Worm (Caenorhabditis elegans) whole organism, L4 larva: ENCODE measurements around the gene F07C6.3.
A peak's percentile ranks its signal among the peaks of the same experiment; 100 is the strongest.

Source experiments
- F49E8.2 ChIP-seq: sonication (generic microtip); optimal IDR thresholded peaks from 2 replicates; lab custom pipeline; 2016; ENCODE audit warnings: missing compliant biosample characterization, mild to moderate bottlenecking, missing genetic modification characterization, borderline replicate concordance
- T20F7.1 ChIP-seq: fragments of 200-800 bp; sonication (Bioruptor generic); optimal IDR thresholded peaks from 2 replicates; lab custom pipeline; 2018; ENCODE audit warnings: mild to moderate bottlenecking, missing genetic modification characterization, missing compliant biosample characterization
- Y48G9A.11 ChIP-seq: fragments of 200-800 bp; sonication (Bioruptor generic); IDR thresholded peaks from 2 replicates; pipeline ENCODE4 v1.3.6; 2022; ENCODE audit warnings: missing genetic modification reagents, missing genetic modification characterization, missing compliant biosample characterization
- aha-1 ChIP-seq: fragments of 150-350 bp; peaks from one replicate; lab custom pipeline; 2014; ENCODE audit warnings: missing biosample characterization, missing genetic modification characterization
- aly-2 ChIP-seq: sonication (generic microtip); optimal IDR thresholded peaks from 2 replicates; lab custom pipeline; 2018; ENCODE audit warnings: missing biosample characterization, missing genetic modification characterization
- ceh-28 ChIP-seq: fragments of 150-350 bp; optimal IDR thresholded peaks from 2 replicates; lab custom pipeline; 2014; ENCODE audit warnings: missing biosample characterization, missing genetic modification reagents, missing genetic modification characterization
- ceh-62 ChIP-seq: sonication (generic microtip); optimal IDR thresholded peaks from 2 replicates; lab custom pipeline; 2017; ENCODE audit warnings: missing biosample characterization, missing genetic modification characterization
- cey-2 ChIP-seq: sonication (generic microtip); optimal IDR thresholded peaks from 3 replicates; lab custom pipeline; 2017; ENCODE audit warnings: missing genetic modification characterization, mild to moderate bottlenecking, missing compliant biosample characterization, antibody characterized with exemption, borderline replicate concordance; ENCODE audit not compliant: insufficient read depth
- daf-12 ChIP-seq: fragments of 150-350 bp; optimal IDR thresholded peaks from 2 replicates; lab custom pipeline; 2014; ENCODE audit warnings: missing biosample characterization, missing genetic modification reagents, missing genetic modification characterization
- dmd-9 ChIP-seq: fragments of 200-800 bp; sonication (Bioruptor generic); IDR thresholded peaks from 2 replicates; pipeline ENCODE4 v1.3.6; 2022; ENCODE audit warnings: missing genetic modification reagents, missing genetic modification characterization, missing compliant biosample characterization
- duxl-1 ChIP-seq: sonication (generic microtip); optimal IDR thresholded peaks from 2 replicates; lab custom pipeline; 2016; ENCODE audit warnings: mild to moderate bottlenecking, missing genetic modification characterization, moderate library complexity, missing compliant biosample characterization; ENCODE audit not compliant: poor library complexity
- fos-1 ChIP-seq: fragments of 150-350 bp; optimal IDR thresholded peaks from 2 replicates; lab custom pipeline; 2014; ENCODE audit warnings: missing biosample characterization, missing genetic modification characterization
- gei-8 ChIP-seq: fragments of 200-800 bp; sonication (Bioruptor generic); optimal IDR thresholded peaks from 2 replicates; lab custom pipeline; 2018; ENCODE audit warnings: mild to moderate bottlenecking, missing genetic modification characterization, missing compliant biosample characterization
- hif-1 ChIP-seq, 2 experiments: sonication (generic microtip); optimal IDR thresholded peaks; 2 replicates each; lab custom pipeline; 2016 to 2017; ENCODE audit warnings: missing compliant biosample characterization in 2 of 2, missing genetic modification characterization in 2 of 2, missing genetic modification reagents in 2 of 2, missing genotype in 2 of 2, mild to moderate bottlenecking in 1 of 2
- hlh-11 ChIP-seq: fragments of 200-800 bp; sonication (Bioruptor generic); optimal IDR thresholded peaks from 2 replicates; lab custom pipeline; 2018; ENCODE audit warnings: mild to moderate bottlenecking, missing genetic modification characterization, missing compliant biosample characterization
- jun-1 ChIP-seq: fragments of 150-350 bp; optimal IDR thresholded peaks from 2 replicates; lab custom pipeline; 2014; ENCODE audit warnings: missing biosample characterization, missing genetic modification reagents, missing genetic modification characterization
- lim-7 ChIP-seq: fragments of 200-800 bp; sonication (Bioruptor generic); IDR thresholded peaks from 2 replicates; pipeline ENCODE4 v1.3.6; 2022; ENCODE audit warnings: missing genetic modification characterization, missing compliant biosample characterization
- lin-29 ChIP-seq: fragments of 200-800 bp; sonication (Bioruptor generic); IDR thresholded peaks from 2 replicates; pipeline ENCODE4 v1.3.6; 2022; ENCODE audit warnings: missing genetic modification reagents, missing genetic modification characterization, missing compliant biosample characterization
- lin-38 ChIP-seq: fragments of 200-800 bp; sonication (Bioruptor generic); IDR thresholded peaks from 2 replicates; pipeline ENCODE4 v1.3.6; 2022; ENCODE audit warnings: missing genetic modification reagents, missing genetic modification characterization, missing compliant biosample characterization
- lin-39 ChIP-seq: fragments of 150-350 bp; optimal IDR thresholded peaks from 2 replicates; lab custom pipeline; 2014; ENCODE audit warnings: missing biosample characterization, missing genetic modification reagents, missing genetic modification characterization
- lsy-2 ChIP-seq, 2 experiments: fragments of 150-350 bp in 1 of 2; sonication (generic microtip) in 1 of 2; optimal IDR thresholded peaks; 2 replicates each; lab custom pipeline; 2014 to 2017; ENCODE audit warnings: missing biosample characterization in 2 of 2, missing genetic modification characterization in 2 of 2
- mdl-1 ChIP-seq, 2 experiments: fragments of 150-350 bp in 1 of 2; sonication (generic microtip) in 1 of 2; optimal IDR thresholded peaks; 2 replicates each; lab custom pipeline; 2014 to 2017; ENCODE audit warnings: missing biosample characterization in 2 of 2, missing genetic modification characterization in 2 of 2
- mes-2 ChIP-seq: sonication (generic microtip); optimal IDR thresholded peaks from 2 replicates; lab custom pipeline; 2016; ENCODE audit warnings: missing genotype, mild to moderate bottlenecking, missing genetic modification characterization, missing compliant biosample characterization; ENCODE audit not compliant: poor library complexity, severe bottlenecking
- mxl-3 ChIP-seq: fragments of 200-800 bp; sonication (Bioruptor generic); optimal IDR thresholded peaks from 2 replicates; lab custom pipeline; 2018; ENCODE audit warnings: mild to moderate bottlenecking, missing genetic modification characterization, missing compliant biosample characterization
- nhr-48 ChIP-seq: sonication (generic microtip); optimal IDR thresholded peaks from 2 replicates; lab custom pipeline; 2016; ENCODE audit warnings: mild to moderate bottlenecking, missing genetic modification characterization, missing compliant biosample characterization
- sdz-12 ChIP-seq: fragments of 200-800 bp; sonication (Bioruptor generic); optimal IDR thresholded peaks from 2 replicates; lab custom pipeline; 2018; ENCODE audit warnings: mild to moderate bottlenecking, missing genetic modification characterization, missing compliant biosample characterization
- snpc-1.2 ChIP-seq: fragments of 200-800 bp; sonication (Bioruptor generic); IDR thresholded peaks from 2 replicates; pipeline ENCODE4 v1.3.6; 2022; ENCODE audit warnings: missing genetic modification reagents, missing genetic modification characterization, missing compliant biosample characterization
- spr-3 ChIP-seq: fragments of 200-800 bp; sonication (Bioruptor generic); optimal IDR thresholded peaks from 2 replicates; lab custom pipeline; 2018; ENCODE audit warnings: mild to moderate bottlenecking, missing genetic modification characterization, missing compliant biosample characterization
- tag-97 ChIP-seq: fragments of 200-800 bp; sonication (Bioruptor generic); IDR thresholded peaks from 2 replicates; pipeline ENCODE4 v1.3.6; 2022; ENCODE audit warnings: missing genetic modification characterization, missing compliant biosample characterization
- unc-39 ChIP-seq: sonication (generic microtip); optimal IDR thresholded peaks from 2 replicates; lab custom pipeline; 2017; ENCODE audit warnings: missing biosample characterization, missing genetic modification characterization
- unc-62 ChIP-seq, 3 experiments: fragments of 150-350 bp in 1 of 3; sonication (generic microtip); optimal IDR thresholded peaks in 2 of 3; peaks in 1 of 3; 1 replicate in 1 of 3; 2 replicates in 2 of 3; lab custom pipeline; 2014 to 2017; ENCODE audit warnings: missing biosample characterization in 3 of 3, missing genetic modification characterization in 3 of 3, missing genetic modification reagents in 3 of 3, missing genotype in 1 of 3
- zag-1 ChIP-seq: fragments of 150-350 bp; optimal IDR thresholded peaks from 2 replicates; lab custom pipeline; 2014; ENCODE audit warnings: missing biosample characterization, missing genetic modification characterization
- zfp-2 ChIP-seq: sonication (generic microtip); optimal IDR thresholded peaks from 2 replicates; lab custom pipeline; 2016; ENCODE audit warnings: mild to moderate bottlenecking, missing genetic modification characterization, missing compliant biosample characterization
- zfp-3 ChIP-seq: fragments of 200-800 bp; sonication (Bioruptor generic); conservative IDR thresholded peaks from 2 replicates; pipeline ENCODE4 v1.3.6; 2022; ENCODE audit warnings: missing genetic modification reagents, missing genetic modification characterization, missing compliant biosample characterization
- zip-11 ChIP-seq: fragments of 200-800 bp; sonication (Bioruptor generic); IDR thresholded peaks from 2 replicates; pipeline ENCODE4 v1.3.6; 2022; ENCODE audit warnings: missing genetic modification characterization, missing compliant biosample characterization
- ztf-7 ChIP-seq: fragments of 150-350 bp; optimal IDR thresholded peaks from 2 replicates; lab custom pipeline; 2014; ENCODE audit warnings: missing biosample characterization, missing genetic modification characterization

F07C6.3 gene

ce11 chrIV:12830829-12831392 lies 41.9 kb downstream of the F07C6.3 start:
- TF ChIP-seq hlh-11 (tag; lab: Kevin White, UChicago) (peak; percentile 1), ceh-28 (no peak), gei-8 (no peak), aly-2 (tag; lab: Kevin White, UChicago) (no peak), zip-11 (GFP tag; lab: Robert Waterston, UW) (no peak), jun-1 (no peak), unc-39 (tag; lab: Kevin White, UChicago) (no peak), lin-38 (no peak), aha-1 (tag; lab: Kevin White, UChicago) (peak; percentile 91), unc-62 (GFP tag; optimal IDR thresholded peaks at IDR 0.05 in 1 of 2; lab: Kevin White, UChicago) (no peak), unc-62 (tag; optimal IDR thresholded peaks at IDR 0.05; lab: Kevin White, UChicago) (no peak)

ce11 chrIV:12831609-12832500 lies 42.8 kb downstream of the F07C6.3 start:
- TF ChIP-seq lim-7 (GFP tag; lab: Robert Waterston, UW) (no peak), dmd-9 (GFP tag; lab: Robert Waterston, UW) (no peak), unc-62 (GFP tag; optimal IDR thresholded peaks at IDR 0.05 in 1 of 2; lab: Kevin White, UChicago) (peak in 1 of 2 experiments; percentile 86), unc-62 (tag; optimal IDR thresholded peaks at IDR 0.05; lab: Kevin White, UChicago) (no peak), aly-2 (tag; lab: Kevin White, UChicago) (no peak), Y48G9A.11 (GFP tag; lab: Robert Waterston, UW) (peak; percentile 55; the same call in 1 of the 2 replicates), lsy-2 (tag; optimal IDR thresholded peaks at IDR 0.05; lab: Kevin White, UChicago) (peak in 1 of 2 experiments; percentile 57), snpc-1.2 (peak; percentile 80), lin-39 (tag; lab: Kevin White, UChicago) (no peak), T20F7.1 (no peak), hif-1 (tag; optimal IDR thresholded peaks at IDR 0.05; lab: Kevin White, UChicago) (no peak), cey-2 (tag; lab: Kevin White, UChicago) (no peak), zfp-3 (no peak), fos-1 (tag; lab: Kevin White, UChicago) (no peak), mxl-3 (GFP tag; lab: Kevin White, UChicago) (no peak), zag-1 (no peak), duxl-1 (tag; lab: Kevin White, UChicago) (no peak), sdz-12 (GFP tag; lab: Kevin White, UChicago) (no peak), mes-2 (tag; lab: Kevin White, UChicago) (peak; percentile 51), F49E8.2 (tag; lab: Kevin White, UChicago) (peak; percentile 23), ceh-62 (tag; lab: Kevin White, UChicago) (no peak), tag-97 (GFP tag; lab: Robert Waterston, UW) (no peak), daf-12 (tag; lab: Kevin White, UChicago) (no peak), nhr-48 (tag; lab: Kevin White, UChicago) (no peak), spr-3 (GFP tag; lab: Kevin White, UChicago) (no peak), ztf-7 (tag; lab: Kevin White, UChicago) (no peak), lin-29 (GFP tag; lab: Robert Waterston, UW) (no peak), mdl-1 (tag; optimal IDR thresholded peaks at IDR 0.05; lab: Kevin White, UChicago) (peak in 1 of 2 experiments; percentile 3), zfp-2 (no peak)
